Fruit fly (Drosophila melanogaster): ENCODE data around the gene Aldh7A1.
A peak's percentile ranks its signal among the peaks of the same experiment; 100 is the strongest.

Gene Aldh7A1

dm6 chr3L:19294235-19294612, 25.5 kb upstream of the Aldh7A1 start, which contains the start of gene fal (continued):
- TF ChIP-seq Nf-YC (tag; optimal IDR thresholded peaks at IDR 0.05) (no peak), CG6254 (GFP tag; optimal IDR thresholded peaks at IDR 0.05) (no peak), sens (GFP tag) (no peak), phol (tag; optimal IDR thresholded peaks at IDR 0.05) (peak; percentile 77), CG9797 (GFP tag; optimal IDR thresholded peaks at IDR 0.05) (peak; percentile 32), CG17328 (GFP tag; IDR thresholded peaks at IDR 0.05) (no peak; the same call in 1 of the 2 replicates), CG7963 (GFP tag; IDR thresholded peaks at IDR 0.05; ENCODE audit: partially characterized antibody) (0 out of 3 replicates have a peak, but pooled peaks have one; percentile 32), jing (GFP tag; optimal IDR thresholded peaks at IDR 0.05) (no peak), Ptx1 (GFP tag; IDR thresholded peaks at IDR 0.05) (peak; percentile 28; the same call in 1 of the 2 replicates), Opbp (GFP tag; IDR thresholded peaks at IDR 0.05; ENCODE audit: partially characterized antibody) (peak; percentile 66; the same call in 2 of the 3 replicates), ems (GFP tag; optimal IDR thresholded peaks at IDR 0.05) (no peak), btn (GFP tag; optimal IDR thresholded peaks at IDR 0.05) (no peak), CG15696 (tag; optimal IDR thresholded peaks at IDR 0.05) (peak; percentile 35), CG8765 (GFP tag; IDR thresholded peaks at IDR 0.05) (peak; percentile 46; the same call in 1 of the 2 replicates), Vsx1 (GFP tag; optimal IDR thresholded peaks at IDR 0.05) (no peak), CG7987 (GFP tag; optimal IDR thresholded peaks at IDR 0.05) (no peak), Mrtf (GFP tag; IDR thresholded peaks at IDR 0.05) (0 out of 3 replicates have a peak, but pooled peaks have one; percentile 26), CG17912 (GFP tag; optimal IDR thresholded peaks at IDR 0.05) (no peak), CG16813 (GFP tag; IDR thresholded peaks at IDR 0.05; ENCODE audit: partially characterized antibody) (peak; percentile 67), CG9727 (GFP tag; optimal IDR thresholded peaks at IDR 0.05) (no peak), CG10543 (GFP tag; optimal IDR thresholded peaks at IDR 0.05) (no peak), Hsf (GFP tag; optimal IDR thresholded peaks at IDR 0.05) (peak; percentile 45), Abd-B (GFP tag; optimal IDR thresholded peaks at IDR 0.05) (peak; percentile 32), H15 (GFP tag; IDR thresholded peaks at IDR 0.05) (no peak), chn (GFP tag; optimal IDR thresholded peaks at IDR 0.05) (peak; percentile 38), CG5180 (GFP tag; optimal IDR thresholded peaks at IDR 0.05) (no peak), CoRest (tag; optimal IDR thresholded peaks at IDR 0.05) (no peak), CG12155 (GFP tag; optimal IDR thresholded peaks at IDR 0.05) (peak; percentile 30), CG9215 (GFP tag; IDR thresholded peaks at IDR 0.05) (no peak), dm (GFP tag; optimal IDR thresholded peaks at IDR 0.05) (no peak), Lhr (GFP tag; optimal IDR thresholded peaks at IDR 0.05) (peak; percentile 91), eve (GFP tag; optimal IDR thresholded peaks at IDR 0.05) (no peak), Mad (GFP tag; optimal IDR thresholded peaks at IDR 0.05) (no peak), disco-r (GFP tag; optimal IDR thresholded peaks at IDR 0.05) (no peak), CG12219 (GFP tag; optimal IDR thresholded peaks at IDR 0.05) (no peak), luna (GFP tag; optimal IDR thresholded peaks at IDR 0.05) (peak; percentile 41), lola (GFP tag; optimal IDR thresholded peaks at IDR 0.05) (no peak), CG4617 (GFP tag; optimal IDR thresholded peaks at IDR 0.05; ENCODE audit: borderline replicate concordance) (no peak), onecut (GFP tag; IDR thresholded peaks at IDR 0.05) (peak; percentile 22; the same call in 1 of the 2 replicates), Adf1 (GFP tag; IDR thresholded peaks at IDR 0.05) (no peak), MTF-1 (GFP tag; optimal IDR thresholded peaks at IDR 0.05; ENCODE audit: borderline replicate concordance) (no peak), ERR (GFP tag; optimal IDR thresholded peaks at IDR 0.05) (no peak), CG13287 (GFP tag; IDR thresholded peaks at IDR 0.05; ENCODE audit: partially characterized antibody) (peak; percentile 67), ind (GFP tag; optimal IDR thresholded peaks at IDR 0.05) (peak; percentile 25), ken (GFP tag; IDR thresholded peaks at IDR 0.05) (peak; percentile 61; the same call in 1 of the 3 replicates), Bgb (GFP tag; IDR thresholded peaks at IDR 0.05; ENCODE audit: partially characterized antibody) (peak; percentile 64), amos (GFP tag; IDR thresholded peaks at IDR 0.05; ENCODE audit: partially characterized antibody) (peak; percentile 65), pum (GFP tag; optimal IDR thresholded peaks at IDR 0.05) (peak; percentile 12), Gsc (GFP tag; IDR thresholded peaks at IDR 0.05) (no peak)

Data from whole organism, embryonic.